Worm (Caenorhabditis elegans) whole organism, L4 larva: ENCODE measurements around the gene nipa-1.

Experiments
- R02D3.7 ChIP-seq: fragments of 150-350 bp; sonication (generic microtip); optimal IDR thresholded peaks from 3 replicates; lab custom pipeline; 2014; ENCODE audit warnings: missing biosample characterization, missing genetic modification characterization
- ZK337.2 ChIP-seq: fragments of 200-800 bp; sonication (Bioruptor generic); IDR thresholded peaks from 2 replicates; pipeline ENCODE4 v1.3.6; 2022; ENCODE audit warnings: missing genetic modification reagents, missing genetic modification characterization, missing compliant biosample characterization
- aha-1 ChIP-seq: fragments of 150-350 bp; peaks from one replicate; lab custom pipeline; 2014; ENCODE audit warnings: missing biosample characterization, missing genetic modification characterization
- aly-2 ChIP-seq: sonication (generic microtip); optimal IDR thresholded peaks from 2 replicates; lab custom pipeline; 2018; ENCODE audit warnings: missing biosample characterization, missing genetic modification characterization
- ceh-28 ChIP-seq: fragments of 150-350 bp; optimal IDR thresholded peaks from 2 replicates; lab custom pipeline; 2014; ENCODE audit warnings: missing biosample characterization, missing genetic modification reagents, missing genetic modification characterization
- ceh-62 ChIP-seq: sonication (generic microtip); optimal IDR thresholded peaks from 2 replicates; lab custom pipeline; 2017; ENCODE audit warnings: missing biosample characterization, missing genetic modification characterization
- fkh-10 ChIP-seq: fragments of 150-350 bp; optimal IDR thresholded peaks from 2 replicates; lab custom pipeline; 2014; ENCODE audit warnings: missing biosample characterization, missing genetic modification reagents, missing genetic modification characterization
- lin-29 ChIP-seq: fragments of 200-800 bp; sonication (Bioruptor generic); IDR thresholded peaks from 2 replicates; pipeline ENCODE4 v1.3.6; 2022; ENCODE audit warnings: missing genetic modification reagents, missing genetic modification characterization, missing compliant biosample characterization
- nhr-10 ChIP-seq: fragments of 150-350 bp; optimal IDR thresholded peaks from 2 replicates; lab custom pipeline; 2014; ENCODE audit warnings: missing biosample characterization, missing genetic modification characterization
- snpc-1.2 ChIP-seq: fragments of 200-800 bp; sonication (Bioruptor generic); IDR thresholded peaks from 2 replicates; pipeline ENCODE4 v1.3.6; 2022; ENCODE audit warnings: missing genetic modification reagents, missing genetic modification characterization, missing compliant biosample characterization
- spr-1 ChIP-seq: sonication (generic microtip); optimal IDR thresholded peaks from 2 replicates; lab custom pipeline; 2016; ENCODE audit warnings: mild to moderate bottlenecking, missing genetic modification characterization, missing compliant biosample characterization

DNA sequence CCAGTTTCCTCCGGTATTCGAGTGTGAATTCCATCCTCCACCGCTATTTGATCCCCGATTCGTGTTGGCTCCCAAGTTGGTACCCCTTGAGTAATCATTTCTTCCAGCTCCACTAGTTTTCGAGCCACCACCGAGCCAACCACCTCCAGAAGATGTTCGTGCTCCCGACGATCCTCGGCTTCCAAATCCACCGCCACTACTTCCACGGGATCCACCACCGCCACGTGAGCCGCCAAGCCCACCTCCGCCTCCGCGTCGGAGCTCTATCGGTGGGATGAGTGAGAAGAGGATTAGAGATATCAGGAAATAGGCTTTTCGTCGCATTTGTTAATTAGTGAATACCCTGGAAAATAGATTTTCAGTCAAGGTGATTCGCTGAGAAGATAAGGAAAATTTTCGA is 62.9 kb downstream of the nipa-1 start, which contains the start of gene H06I04.6:
- TF ChIP-seq ZK337.2 (no peak), aly-2 (tag; lab: Kevin White, UChicago) (no peak), R02D3.7 (no peak), nhr-10 (no peak), aha-1 (tag; lab: Kevin White, UChicago) (no peak), spr-1 (tag; lab: Kevin White, UChicago) (no peak), ceh-62 (tag; lab: Kevin White, UChicago) (no peak), ceh-28 (tag; lab: Kevin White, UChicago) (no peak), fkh-10 (GFP tag; lab: Kevin White, UChicago) (no peak), snpc-1.2 (GFP tag; lab: Robert Waterston, UW) (no peak), lin-29 (no peak)
